Fruit fly (Drosophila melanogaster): Measurements from ENCODE around the gene Ccdc85.

Gene Ccdc85

dm6 chr2L:3058772-3059623 lies 59.9 kb downstream of the Ccdc85 start (continued):
- TF ChIP-seq sc (optimal IDR thresholded peaks at IDR 0.05) (no peak), sc (GFP tag; optimal IDR thresholded peaks at IDR 0.05) (no peak), gcm2 (GFP tag; optimal IDR thresholded peaks at IDR 0.05) (no peak), Dbx (GFP tag; IDR thresholded peaks at IDR 0.05) (0 out of 3 replicates have a peak, but pooled peaks have one; percentile 25), Xrp1 (GFP tag; IDR thresholded peaks at IDR 0.05) (peak; percentile 47), stwl (tag; optimal IDR thresholded peaks at IDR 0.05) (no peak), CG32772 (GFP tag; IDR thresholded peaks at IDR 0.05) (peak; percentile 14; the same call in 1 of the 2 replicates), CG11696 (GFP tag; IDR thresholded peaks at IDR 0.05) (0 out of 2 replicates have a peak, but pooled peaks have one; percentile 36), CG15011 (GFP tag; optimal IDR thresholded peaks at IDR 0.05) (no peak), Meics (GFP tag; optimal IDR thresholded peaks at IDR 0.05) (peak; percentile 61), kay (GFP tag; optimal IDR thresholded peaks at IDR 0.05) (no peak), CG11398 (GFP tag; optimal IDR thresholded peaks at IDR 0.05) (no peak), Xbp1 (GFP tag; optimal IDR thresholded peaks at IDR 0.05) (peak; percentile 11), tgo (GFP tag; IDR thresholded peaks at IDR 0.05) (no peak), CG14050 (GFP tag; IDR thresholded peaks at IDR 0.05) (peak; percentile 9; the same call in 1 of the 3 replicates), Atf6 (GFP tag; IDR thresholded peaks at IDR 0.05) (peak; percentile 62), Dip3 (GFP tag; optimal IDR thresholded peaks at IDR 0.05) (peak; percentile 69), E2f1 (GFP tag; IDR thresholded peaks at IDR 0.05) (peak; percentile 35; the same call in 1 of the 2 replicates), CG11723 (GFP tag; optimal IDR thresholded peaks at IDR 0.05) (no peak), CG2889 (GFP tag; IDR thresholded peaks at IDR 0.05) (no peak), NFAT (GFP tag; IDR thresholded peaks at IDR 0.05) (no peak), CG8359 (GFP tag; optimal IDR thresholded peaks at IDR 0.05; ENCODE audit: borderline replicate concordance) (no peak), CG11695 (GFP tag; IDR thresholded peaks at IDR 0.05) (no peak), CG12744 (GFP tag; optimal IDR thresholded peaks at IDR 0.05) (no peak), cato (GFP tag; optimal IDR thresholded peaks at IDR 0.05; ENCODE audit: borderline replicate concordance) (no peak), CG12071 (GFP tag; optimal IDR thresholded peaks at IDR 0.05) (peak; percentile 25), Antp (GFP tag; optimal IDR thresholded peaks at IDR 0.05) (peak; percentile 18), Hmr (GFP tag; optimal IDR thresholded peaks at IDR 0.05) (peak; percentile 48), CG7928 (GFP tag; optimal IDR thresholded peaks at IDR 0.05) (no peak), CoRest (tag; optimal IDR thresholded peaks at IDR 0.05) (peak; percentile 21), vfl (GFP tag; optimal IDR thresholded peaks at IDR 0.05) (peak; percentile 40), chinmo (GFP tag; IDR thresholded peaks at IDR 0.05; ENCODE audit: partially characterized antibody) (peak; percentile 80; the same call in 2 of the 4 replicates), CG6254 (GFP tag; optimal IDR thresholded peaks at IDR 0.05) (no peak), Lim3 (GFP tag; IDR thresholded peaks at IDR 0.05) (0 out of 2 replicates have a peak, but pooled peaks have one; percentile 12), CG4424 (GFP tag; optimal IDR thresholded peaks at IDR 0.05) (no peak), CG13894 (tag; optimal IDR thresholded peaks at IDR 0.05) (peak; percentile 96), CG15514 (GFP tag; optimal IDR thresholded peaks at IDR 0.05) (peak; percentile 21), CG15269 (tag; optimal IDR thresholded peaks at IDR 0.05) (no peak), dysf (GFP tag; IDR thresholded peaks at IDR 0.05) (peak; percentile 67), CG30431 (GFP tag; optimal IDR thresholded peaks at IDR 0.05) (no peak), dpn (GFP tag; optimal IDR thresholded peaks at IDR 0.05) (peak in 1 of 2 experiments; percentile 23), wdn (GFP tag; IDR thresholded peaks at IDR 0.05) (0 out of 2 replicates have a peak, but pooled peaks have one; percentile 36), CG33557 (GFP tag; optimal IDR thresholded peaks at IDR 0.05) (no peak), Ada2b (GFP tag; IDR thresholded peaks at IDR 0.05) (peak; percentile 31; the same call in 1 of the 2 replicates), CG3838 (GFP tag; optimal IDR thresholded peaks at IDR 0.05) (no peak), CG11504 (tag; optimal IDR thresholded peaks at IDR 0.05) (peak; percentile 27), slbo (GFP tag; IDR thresholded peaks at IDR 0.05) (peak; percentile 76), Nf-YA (GFP tag; IDR thresholded peaks at IDR 0.05) (no peak), CG2678 (tag; optimal IDR thresholded peaks at IDR 0.05) (peak; percentile 37)

All from whole organism, embryonic.